Worm (Caenorhabditis elegans): ENCODE results near the gene W04B5.5.
A peak's percentile ranks its signal among the peaks of the same experiment; 100 is the strongest.
"Not testable (repeated sequence)": the region's sequence is repeated elsewhere in the genome, so short reads cannot be mapped to it uniquely, and the experiment has no call there.

W04B5.5 gene

DNA sequence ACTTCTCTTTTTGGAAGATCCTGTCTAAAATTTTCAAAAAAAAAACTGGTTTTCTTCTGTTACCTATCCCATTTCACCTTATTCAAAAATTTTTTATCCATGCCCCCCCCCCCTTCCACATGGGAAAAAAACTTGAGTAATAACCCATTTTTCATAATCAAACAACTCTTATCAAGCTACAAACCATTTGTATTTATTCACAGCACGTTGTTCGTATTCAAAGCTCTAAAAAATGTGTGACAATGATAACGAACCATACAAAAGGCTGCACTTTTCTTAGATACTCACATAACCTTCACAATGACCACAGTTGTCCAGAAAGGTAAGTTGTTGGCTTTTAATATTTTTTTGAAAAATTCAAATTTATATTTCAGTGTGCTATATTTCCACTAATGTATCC, 17.8 kb upstream of the W04B5.5 start, which contains the start of gene E02H9.6:
Gene E02H9.6 (plus strand): TSS at position 301 of the 400 bp plus-strand sequence.
- TF ChIP-seq ztf-11 (tag; optimal IDR thresholded peaks at IDR 0.05); zag-1 (tag; optimal IDR thresholded peaks at IDR 0.05); ztf-1 (GFP tag; conservative IDR thresholded peaks at IDR 0.05): not testable (repeated sequence)

DNA sequence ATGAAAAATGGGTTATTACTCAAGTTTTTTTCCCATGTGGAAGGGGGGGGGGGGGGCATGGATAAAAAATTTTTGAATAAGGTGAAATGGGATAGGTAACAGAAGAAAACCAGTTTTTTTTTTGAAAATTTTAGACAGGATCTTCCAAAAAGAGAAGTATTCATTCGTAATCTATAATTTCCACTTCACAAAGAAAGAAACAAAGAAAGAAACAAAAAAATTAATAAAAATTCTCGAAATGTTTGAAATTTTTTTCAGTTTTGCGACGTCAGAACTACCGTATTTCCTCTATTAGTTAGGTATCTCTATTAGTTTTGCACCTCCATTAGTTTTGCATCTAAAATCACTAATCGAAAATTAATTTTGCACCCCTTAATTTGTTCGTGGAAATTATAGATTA, 17.4 kb upstream of the W04B5.5 start, which contains the start of gene W04B5.6:
Gene W04B5.6 (minus strand): TSS at position 101 of the 400 bp plus-strand sequence.
- TF ChIP-seq gmeb-1, crh-2, nhr-77 (tag; optimal IDR thresholded peaks at IDR 0.05): not testable (repeated sequence)

DNA sequence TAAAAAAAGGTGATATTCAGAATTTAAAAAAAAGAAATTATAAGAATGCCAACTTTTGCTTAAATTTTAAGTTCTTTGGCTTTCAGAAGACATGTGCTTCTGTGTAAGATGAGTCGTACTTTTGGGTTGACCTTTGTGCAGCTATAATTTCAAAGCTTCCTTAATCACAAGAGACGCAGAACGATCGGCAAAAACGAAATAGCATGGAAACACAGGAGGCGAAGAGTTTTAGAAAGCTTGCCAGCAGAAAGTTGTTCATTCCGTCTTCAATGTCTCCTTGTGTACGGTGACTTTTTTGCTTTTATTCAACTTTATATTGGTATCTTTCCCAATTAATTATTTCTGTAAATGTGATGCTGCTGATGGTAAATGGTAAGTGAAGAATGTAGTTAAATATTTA, 14.9 kb upstream of the W04B5.5 start:
- TF ChIP-seq ama-1 (optimal IDR thresholded peaks at IDR 0.05) (no peak), mab-5 (tag; optimal IDR thresholded peaks at IDR 0.05) (no peak), ceh-82 (tag; optimal IDR thresholded peaks at IDR 0.05) (no peak), unc-55 (GFP tag; optimal IDR thresholded peaks at IDR 0.05) (peak; percentile 18), lsy-2 (tag; optimal IDR thresholded peaks at IDR 0.05) (peak in 1 of 2 experiments; percentile 6)

DNA sequence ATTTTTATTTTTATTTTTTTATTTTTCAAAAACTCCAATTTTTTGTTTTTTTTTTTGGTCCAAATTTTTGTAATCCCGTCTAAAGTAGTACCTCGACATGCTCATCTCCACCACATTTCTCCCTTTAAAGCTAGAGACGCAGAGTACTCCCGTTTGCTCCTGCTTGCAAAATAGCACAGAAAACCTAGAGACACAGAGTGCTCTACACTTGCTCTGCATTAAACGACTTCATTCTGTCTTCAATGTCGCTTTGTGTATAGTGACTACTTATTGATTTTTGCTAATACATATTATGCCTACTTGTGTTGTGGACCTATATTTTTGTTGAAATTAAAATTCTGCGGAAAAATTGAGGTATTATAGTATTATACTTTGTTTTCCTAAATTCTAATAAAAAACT, 8.1 kb upstream of the W04B5.5 start, which contains the start of gene W04B5.8:
Gene W04B5.8 (plus strand): TSS at position 195 of the 400 bp plus-strand sequence.
- TF ChIP-seq sma-3 (GFP tag; optimal IDR thresholded peaks at IDR 0.05) (no peak), lsy-2 (tag; optimal IDR thresholded peaks at IDR 0.05) (peak in 1 of 2 experiments; percentile 20), ceh-82 (tag; optimal IDR thresholded peaks at IDR 0.05) (no peak), elt-3 (tag; optimal IDR thresholded peaks at IDR 0.05) (no peak), unc-55 (GFP tag; optimal IDR thresholded peaks at IDR 0.05) (peak; percentile 64), C34F6.9 (tag; optimal IDR thresholded peaks at IDR 0.05) (peak; percentile 34), ztf-1 (GFP tag; conservative IDR thresholded peaks at IDR 0.05) (no peak)

DNA sequence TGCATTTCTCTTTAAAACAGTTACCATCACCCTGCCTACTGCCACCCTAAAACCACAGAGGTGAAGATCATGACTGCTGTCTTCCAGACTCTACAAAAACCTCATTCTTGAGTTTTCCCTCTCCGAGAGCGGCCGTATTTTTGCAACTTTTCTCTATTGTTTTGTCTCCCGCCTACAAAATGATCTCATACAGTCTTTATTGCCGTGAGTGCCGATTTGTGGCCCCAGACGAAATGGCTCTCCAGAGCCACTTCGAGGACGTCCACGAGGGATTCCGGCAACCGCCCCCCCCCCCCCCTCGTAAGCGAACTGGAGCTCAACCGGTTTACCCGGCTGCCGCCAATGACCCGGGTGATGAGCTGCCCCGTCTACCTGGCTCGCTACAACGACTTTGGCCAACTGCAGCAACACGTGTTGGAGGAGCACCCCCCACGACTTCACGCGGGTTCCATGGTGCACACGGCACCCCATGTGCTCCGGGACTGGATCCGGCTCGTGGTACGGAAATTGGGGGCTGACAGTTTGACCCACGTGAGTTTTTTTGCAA, 6.8 kb upstream of the W04B5.5 start:
- TF ChIP-seq ztf-4 (tag; optimal IDR thresholded peaks at IDR 0.05) (no peak), R02D3.7 (tag; optimal IDR thresholded peaks at IDR 0.05) (no peak), nhr-12 (tag; optimal IDR thresholded peaks at IDR 0.05) (no peak), nhr-25 (tag; optimal IDR thresholded peaks at IDR 0.05) (no peak), sma-3 (GFP tag; optimal IDR thresholded peaks at IDR 0.05) (no peak), fos-1 (tag; optimal IDR thresholded peaks at IDR 0.05) (no peak), gmeb-1 (tag; optimal IDR thresholded peaks at IDR 0.05) (no peak), alr-1 (tag; optimal IDR thresholded peaks at IDR 0.05) (no peak), nhr-23 (tag; optimal IDR thresholded peaks at IDR 0.05) (no peak), unc-39 (tag; optimal IDR thresholded peaks at IDR 0.05) (no peak), dmd-4 (tag; optimal IDR thresholded peaks at IDR 0.05) (no peak), Y55F3AM.14 (GFP tag; optimal IDR thresholded peaks at IDR 0.05) (no peak), zag-1 (tag; optimal IDR thresholded peaks at IDR 0.05) (no peak), nhr-10 (tag; optimal IDR thresholded peaks at IDR 0.05) (no peak), elt-1 (tag; optimal IDR thresholded peaks at IDR 0.05) (no peak)

DNA sequence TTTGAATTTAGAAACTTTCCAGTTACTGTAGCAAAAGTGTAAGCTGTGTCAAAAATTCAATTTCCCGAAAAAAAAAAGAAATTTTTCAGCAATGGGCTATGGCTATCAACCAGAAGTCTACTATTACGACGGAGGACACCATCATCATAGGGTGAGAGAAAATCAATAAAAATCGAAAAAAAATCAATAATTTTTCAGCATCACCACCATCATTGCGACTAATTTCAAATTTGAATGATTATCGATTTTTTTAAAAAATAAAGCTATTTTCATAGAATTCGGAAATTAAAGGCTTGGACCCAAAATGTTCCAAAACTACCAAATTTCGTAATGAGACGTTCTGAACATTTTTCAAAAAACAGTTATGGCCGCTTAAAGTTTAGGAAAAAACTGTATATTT, 5.6 kb upstream of the W04B5.5 start:
- TF ChIP-seq R02D3.7 (tag; optimal IDR thresholded peaks at IDR 0.05) (no peak), snpc-4 (tag; optimal IDR thresholded peaks at IDR 0.05) (no peak)

DNA sequence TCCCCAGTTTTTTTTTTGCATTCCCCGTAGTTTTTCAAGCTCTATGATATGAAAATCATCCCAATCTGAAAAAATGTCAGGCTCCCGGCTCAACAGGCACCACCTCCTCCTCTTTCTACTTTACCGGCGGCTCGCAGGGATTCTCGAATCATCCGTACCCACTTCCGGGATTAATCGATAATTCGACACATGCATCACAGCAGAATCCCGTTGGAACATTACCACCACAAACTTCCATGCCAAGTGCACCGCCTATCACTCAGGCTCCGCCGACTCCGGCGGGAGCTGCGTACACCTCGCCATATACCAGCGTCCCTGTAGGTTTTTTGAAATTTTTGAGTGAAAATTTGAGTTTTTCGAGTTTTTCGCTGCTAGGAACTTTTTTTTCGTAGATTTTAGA, 3.2 kb upstream of the W04B5.5 start:
- no peak for TF ChIP-seq dmd-4 (tag; optimal IDR thresholded peaks at IDR 0.05)
- no peak for TF ChIP-seq C34F6.9 (tag; optimal IDR thresholded peaks at IDR 0.05)
- TF ChIP-seq ceh-16 (tag; optimal IDR thresholded peaks at IDR 0.05) = no peak
- no peak for TF ChIP-seq peb-1 (tag; optimal IDR thresholded peaks at IDR 0.05)
- TF ChIP-seq blmp-1 (tag; optimal IDR thresholded peaks at IDR 0.05; ENCODE audit: insufficient read depth) = no peak
- TF ChIP-seq unc-62 (GFP tag; optimal IDR thresholded peaks at IDR 0.05) = no peak
- no peak for TF ChIP-seq nhr-129 (tag; optimal IDR thresholded peaks at IDR 0.05)
- TF ChIP-seq mdl-1 (tag; optimal IDR thresholded peaks at IDR 0.05) = no peak
- TF ChIP-seq egl-27 (tag; optimal IDR thresholded peaks at IDR 0.05) = no peak
- no peak for TF ChIP-seq unc-55 (GFP tag; optimal IDR thresholded peaks at IDR 0.05)
- no peak for TF ChIP-seq ztf-1 (GFP tag; conservative IDR thresholded peaks at IDR 0.05)
- no peak for TF ChIP-seq elt-1 (tag; optimal IDR thresholded peaks at IDR 0.05)
- no peak for TF ChIP-seq lin-39 (tag; optimal IDR thresholded peaks at IDR 0.05)
- TF ChIP-seq F13H6.1 (tag; optimal IDR thresholded peaks at IDR 0.05) = no peak
